Fruit fly (Drosophila melanogaster) whole organism, adult: ENCODE data around the gene CG43120.

Experiments used
- CG14711 ChIP-seq: fragments of 200-800 bp; sonication (Bioruptor generic); optimal IDR thresholded peaks from 2 replicates; lab custom pipeline; 2018; ENCODE audit warnings: missing biosample characterization, mild to moderate bottlenecking, missing genetic modification characterization, moderate library complexity
- bab1 ChIP-seq: fragments of 200-800 bp; sonication (Bioruptor generic); optimal IDR thresholded peaks from 3 replicates; lab custom pipeline; 2019; ENCODE audit warnings: missing biosample characterization, mild to moderate bottlenecking, missing genetic modification characterization, moderate library complexity

DNA sequence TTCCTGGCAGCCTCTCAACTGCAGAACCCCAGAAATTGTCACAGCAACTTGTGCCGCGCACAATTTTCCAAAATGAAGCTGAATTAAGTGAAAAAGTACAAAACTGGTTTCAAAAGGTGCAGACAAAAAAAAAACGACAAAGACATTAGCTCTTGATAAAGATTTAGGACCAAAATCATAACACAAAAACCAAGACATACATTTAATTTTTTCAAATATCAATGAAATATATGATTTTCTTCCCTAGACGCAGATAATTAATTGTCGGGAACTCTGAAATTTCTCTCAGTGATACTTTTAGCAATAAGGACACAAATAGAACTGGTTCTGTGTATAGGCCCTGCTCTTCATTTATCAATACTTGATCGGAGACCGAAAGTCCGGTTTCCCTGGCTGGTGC lies 17.0 kb upstream of the CG43120 start:
- no peak for TF ChIP-seq CG14711 (tag; lab: Kevin White, UChicago)
- TF ChIP-seq bab1 (GFP tag; lab: Kevin White, UChicago) = no peak
